5 fruit fly cellular contexts compared by ENCODE assay signal in the genomic region with DNA sequence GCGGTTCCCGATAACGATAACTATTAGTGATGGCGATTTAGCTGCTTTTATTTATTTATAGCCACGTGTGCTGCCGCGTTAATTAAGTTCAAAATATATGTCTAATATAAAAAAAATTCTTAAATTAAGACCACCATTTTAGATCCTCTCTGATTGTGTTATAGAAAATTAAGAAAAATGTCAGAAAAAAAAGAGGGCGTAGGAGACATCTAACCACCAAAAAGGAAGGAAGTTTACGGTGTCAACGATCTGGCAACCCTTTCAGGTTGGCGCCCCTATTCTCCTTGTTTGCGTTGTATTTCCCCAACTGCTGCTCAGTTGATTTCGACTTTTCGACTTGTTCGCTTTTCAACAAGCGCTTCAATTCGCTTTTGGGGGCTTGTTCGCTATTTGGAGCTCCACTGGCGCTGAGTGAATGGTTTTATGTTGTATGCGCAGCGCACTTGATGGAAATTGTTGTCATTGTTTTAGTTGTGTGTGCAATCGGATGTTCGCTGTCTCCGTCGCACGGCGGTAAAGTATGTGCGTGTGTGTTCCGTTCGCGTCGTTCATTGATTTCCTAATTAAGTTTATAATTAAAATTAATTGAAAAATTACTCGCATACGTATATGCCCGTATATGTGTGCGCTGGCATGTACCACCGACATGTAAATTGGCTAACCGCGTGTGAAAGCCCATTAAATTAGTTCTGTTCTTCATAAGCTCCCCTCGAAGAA.
TF ChIP-seq lines count a peak whose summit lies in the region.

CG3434 (minus strand) TSS at position 25 of the 717 bp plus-strand sequence.
CG44838 (plus strand) TSS at position 276 of the 717 bp plus-strand sequence.

TF ChIP-seq in whole organism, adult, 20 proteins besides CTCF, POLR2A, EP300 and RAD21 (continued from another document):
- TF ChIP-seq CG11617 (GFP tag; optimal IDR thresholded peaks at IDR 0.05; lab: Kevin White, UChicago): peak; percentile 72
- TF ChIP-seq tj (GFP tag; optimal IDR thresholded peaks at IDR 0.05; lab: Kevin White, UChicago): peak; percentile 48
- TF ChIP-seq cic (GFP tag; optimal IDR thresholded peaks at IDR 0.05; lab: Kevin White, UChicago): peak; percentile 55
- TF ChIP-seq pad (GFP tag; optimal IDR thresholded peaks at IDR 0.05; lab: Kevin White, UChicago): peak; percentile 96
TF ChIP-seq in whole organism, adult: peak in this region for 16.

TF ChIP-seq in whole organism, embryonic, 481 proteins besides CTCF, POLR2A, EP300 and RAD21 (continued from another document and continues in another):
- 0 out of 2 replicates have a peak, but pooled peaks have one; percentile 38 for TF ChIP-seq CG1024 (GFP tag; IDR thresholded peaks at IDR 0.05; lab: Robert Waterston, UW)
- TF ChIP-seq fu2 (GFP tag; optimal IDR thresholded peaks at IDR 0.05; lab: Kevin White, UChicago): peak; percentile 39
- TF ChIP-seq zen (tag; optimal IDR thresholded peaks at IDR 0.05; lab: Kevin White, UChicago): peak; percentile 74
- TF ChIP-seq sima (GFP tag; optimal IDR thresholded peaks at IDR 0.05; lab: Kevin White, UChicago): peak; percentile 29
- peak; percentile 58 for TF ChIP-seq CG17186 (GFP tag; optimal IDR thresholded peaks at IDR 0.05; lab: Kevin White, UChicago)
- TF ChIP-seq hkb (optimal IDR thresholded peaks at IDR 0.05; lab: Kevin White, UChicago): no peak
- TF ChIP-seq hkb (GFP tag; IDR thresholded peaks at IDR 0.05; lab: Robert Waterston, UW): peak; percentile 80
- TF ChIP-seq Elba2 (GFP tag; optimal IDR thresholded peaks at IDR 0.05; lab: Kevin White, UChicago): peak; percentile 67
- no peak for TF ChIP-seq toy (GFP tag; IDR thresholded peaks at IDR 0.05; lab: Robert Waterston, UW)
- no peak for TF ChIP-seq wek (GFP tag; optimal IDR thresholded peaks at IDR 0.05; lab: Kevin White, UChicago)
- TF ChIP-seq chif (GFP tag; optimal IDR thresholded peaks at IDR 0.05; lab: Kevin White, UChicago): peak; percentile 58 to 78
- peak; percentile 71 for TF ChIP-seq Dad (GFP tag; optimal IDR thresholded peaks at IDR 0.05; lab: Kevin White, UChicago)
- peak; percentile 72 for TF ChIP-seq CG7556 (GFP tag; optimal IDR thresholded peaks at IDR 0.05; lab: Kevin White, UChicago)
- peak; percentile 75 for TF ChIP-seq CG8388 (GFP tag; optimal IDR thresholded peaks at IDR 0.05; lab: Kevin White, UChicago)
- peak; percentile 62; the same call in 1 of the 2 replicates for TF ChIP-seq CG11085 (GFP tag; IDR thresholded peaks at IDR 0.05; lab: Robert Waterston, UW)
- peak; percentile 45 for TF ChIP-seq CG2875 (GFP tag; optimal IDR thresholded peaks at IDR 0.05; lab: Kevin White, UChicago)
- peak; percentile 57 for TF ChIP-seq Usf (GFP tag; optimal IDR thresholded peaks at IDR 0.05; lab: Kevin White, UChicago)
- TF ChIP-seq CG14667 (GFP tag; IDR thresholded peaks at IDR 0.05; lab: Robert Waterston, UW): peak; percentile 47; the same call in 1 of the 2 replicates
- TF ChIP-seq Blimp-1 (GFP tag; optimal IDR thresholded peaks at IDR 0.05; lab: Kevin White, UChicago): peak; percentile 70
- TF ChIP-seq CkIIα-i1 (GFP tag; IDR thresholded peaks at IDR 0.05; lab: Robert Waterston, UW): no peak
- peak; percentile 90 for TF ChIP-seq CG2120 (GFP tag; optimal IDR thresholded peaks at IDR 0.05; lab: Kevin White, UChicago)
- TF ChIP-seq CG7745 (tag; optimal IDR thresholded peaks at IDR 0.05; lab: Kevin White, UChicago): peak; percentile 97
- TF ChIP-seq CG4730 (GFP tag; IDR thresholded peaks at IDR 0.05; lab: Robert Waterston, UW): peak; percentile 48; the same call in 1 of the 2 replicates
- no peak for TF ChIP-seq pan (optimal IDR thresholded peaks at IDR 0.05; lab: Kevin White, UChicago)
- peak in 1 of 2 experiments; percentile 66 for TF ChIP-seq pan (GFP tag; optimal IDR thresholded peaks at IDR 0.05 in 1 of 2, IDR thresholded peaks at IDR 0.05 in 1 of 2)
- TF ChIP-seq H2.0 (GFP tag; IDR thresholded peaks at IDR 0.05; lab: Robert Waterston, UW): peak; percentile 24; the same call in 1 of the 2 replicates
- peak in 1 of 2 experiments; percentile 55 for TF ChIP-seq crp (GFP tag; optimal IDR thresholded peaks at IDR 0.05; lab: Kevin White, UChicago)
- TF ChIP-seq pfk (GFP tag; optimal IDR thresholded peaks at IDR 0.05; lab: Kevin White, UChicago): no peak

TF ChIP-seq in whole organism, prepupa, 60 proteins besides CTCF, POLR2A, EP300 and RAD21 (continued from another document and continues in another):
- peak; percentile 28 for TF ChIP-seq CG10669 (GFP tag; optimal IDR thresholded peaks at IDR 0.05; lab: Kevin White, UChicago)
- peak; percentile 48 for TF ChIP-seq fd59A (GFP tag; optimal IDR thresholded peaks at IDR 0.05; lab: Kevin White, UChicago)
- TF ChIP-seq Smox (GFP tag; optimal IDR thresholded peaks at IDR 0.05; lab: Kevin White, UChicago): peak; percentile 78
- peak; percentile 62 for TF ChIP-seq Sox102F (GFP tag; optimal IDR thresholded peaks at IDR 0.05; lab: Kevin White, UChicago)
- no peak for TF ChIP-seq Hr38 (GFP tag; optimal IDR thresholded peaks at IDR 0.05; lab: Kevin White, UChicago)
- peak; percentile 73 for TF ChIP-seq topi (GFP tag; optimal IDR thresholded peaks at IDR 0.05; lab: Kevin White, UChicago)
- peak; percentile 33 for TF ChIP-seq CG8319 (GFP tag; optimal IDR thresholded peaks at IDR 0.05; lab: Kevin White, UChicago)
- TF ChIP-seq CG6854 (GFP tag; optimal IDR thresholded peaks at IDR 0.05; lab: Kevin White, UChicago): peak; percentile 53
- TF ChIP-seq Met (GFP tag; optimal IDR thresholded peaks at IDR 0.05; lab: Kevin White, UChicago): peak; percentile 81
- TF ChIP-seq lz (GFP tag; optimal IDR thresholded peaks at IDR 0.05; lab: Kevin White, UChicago): peak; percentile 74
- peak; percentile 90 for TF ChIP-seq svp (GFP tag; lab: Kevin White, UChicago)
- TF ChIP-seq esn (GFP tag; optimal IDR thresholded peaks at IDR 0.05; lab: Kevin White, UChicago): peak; percentile 82
- peak; percentile 29 for TF ChIP-seq CG7368 (GFP tag; optimal IDR thresholded peaks at IDR 0.05; lab: Kevin White, UChicago)
- peak; percentile 48 for TF ChIP-seq CG4318 (GFP tag; optimal IDR thresholded peaks at IDR 0.05; lab: Kevin White, UChicago)
- peak; percentile 69 for TF ChIP-seq cyc (GFP tag; optimal IDR thresholded peaks at IDR 0.05; lab: Kevin White, UChicago)
- peak; percentile 77 for TF ChIP-seq CG31627 (GFP tag; optimal IDR thresholded peaks at IDR 0.05; lab: Kevin White, UChicago)
- TF ChIP-seq Hr39 (GFP tag; optimal IDR thresholded peaks at IDR 0.05; lab: Kevin White, UChicago): peak; percentile 72
- peak; percentile 63 for TF ChIP-seq CG15336 (GFP tag; IDR thresholded peaks at IDR 0.05; lab: Robert Waterston, UW)
- peak; percentile 70 for TF ChIP-seq CG32006 (GFP tag; optimal IDR thresholded peaks at IDR 0.05; lab: Kevin White, UChicago)
- peak; percentile 68 for TF ChIP-seq net (GFP tag; optimal IDR thresholded peaks at IDR 0.05; lab: Kevin White, UChicago)
- TF ChIP-seq fkh (GFP tag; optimal IDR thresholded peaks at IDR 0.05; lab: Kevin White, UChicago): peak; percentile 93
- peak; percentile 75 for TF ChIP-seq eg (GFP tag; IDR thresholded peaks at IDR 0.05; lab: Robert Waterston, UW)
- TF ChIP-seq CG16779 (tag; optimal IDR thresholded peaks at IDR 0.05; lab: Kevin White, UChicago): peak; percentile 12
- TF ChIP-seq CG11762 (GFP tag; optimal IDR thresholded peaks at IDR 0.05; lab: Kevin White, UChicago; ENCODE audit: insufficient read depth): peak; percentile 20
- peak; percentile 38 to 67 for TF ChIP-seq ss (GFP tag; optimal IDR thresholded peaks at IDR 0.05; lab: Kevin White, UChicago)
- peak; percentile 46 for TF ChIP-seq Ets21C (GFP tag; optimal IDR thresholded peaks at IDR 0.05; lab: Kevin White, UChicago)
- TF ChIP-seq dsx (GFP tag; optimal IDR thresholded peaks at IDR 0.05; lab: Kevin White, UChicago; ENCODE audit: poor library complexity, severe bottlenecking): peak; percentile 47
- peak; percentile 65 for TF ChIP-seq CG8632 (GFP tag; optimal IDR thresholded peaks at IDR 0.05; lab: Kevin White, UChicago)
- TF ChIP-seq CG3919 (GFP tag; optimal IDR thresholded peaks at IDR 0.05; lab: Kevin White, UChicago): peak; percentile 76
- peak; percentile 61 for TF ChIP-seq Lpt (GFP tag; optimal IDR thresholded peaks at IDR 0.05; lab: Kevin White, UChicago)

TF ChIP-seq in whole organism, pupa, 21 proteins besides CTCF, POLR2A, EP300 and RAD21 (continued from another document):
- TF ChIP-seq rn (GFP tag; IDR thresholded peaks at IDR 0.05; lab: Robert Waterston, UW) (peak; percentile 39; the same call in 1 of the 2 replicates), Pif1B (GFP tag; optimal IDR thresholded peaks at IDR 0.05; lab: Kevin White, UChicago) (peak; percentile 74), CG13204 (GFP tag; optimal IDR thresholded peaks at IDR 0.05; lab: Kevin White, UChicago) (peak; percentile 37)

TF ChIP-seq in whole organism, wandering third instar larva, 38 proteins besides CTCF, POLR2A, EP300 and RAD21 (continued from another document):
- TF ChIP-seq dmrt93B (GFP tag; optimal IDR thresholded peaks at IDR 0.05; lab: Kevin White, UChicago): peak; percentile 42
- TF ChIP-seq sage (GFP tag; optimal IDR thresholded peaks at IDR 0.05; lab: Kevin White, UChicago): peak; percentile 78
- TF ChIP-seq Abd-B (GFP tag; optimal IDR thresholded peaks at IDR 0.05; lab: Kevin White, UChicago): no peak
- no peak for TF ChIP-seq Dfd (GFP tag; optimal IDR thresholded peaks at IDR 0.05; lab: Kevin White, UChicago)
- TF ChIP-seq sv (GFP tag; optimal IDR thresholded peaks at IDR 0.05; lab: Kevin White, UChicago): peak; percentile 84
- TF ChIP-seq Sp1 (GFP tag; optimal IDR thresholded peaks at IDR 0.05; lab: Kevin White, UChicago): peak; percentile 73
- peak; percentile 69 for TF ChIP-seq tai (GFP tag; optimal IDR thresholded peaks at IDR 0.05; lab: Kevin White, UChicago)
- TF ChIP-seq rgr (GFP tag; optimal IDR thresholded peaks at IDR 0.05; lab: Kevin White, UChicago): peak; percentile 82
- no peak for TF ChIP-seq Hr78 (GFP tag; optimal IDR thresholded peaks at IDR 0.05; lab: Kevin White, UChicago)
- no peak for TF ChIP-seq GATAd (GFP tag; optimal IDR thresholded peaks at IDR 0.05; lab: Kevin White, UChicago)
- TF ChIP-seq brk (GFP tag; optimal IDR thresholded peaks at IDR 0.05; lab: Kevin White, UChicago): peak; percentile 57
